Worm (Caenorhabditis elegans): ENCODE data around the gene unc-52.

ce11 chrII:14666274-14666673 lies 18.0 kb downstream of the unc-52 start:
- TF ChIP-seq mdl-1 (tag; optimal IDR thresholded peaks at IDR 0.05): no peak
- TF ChIP-seq R02D3.7 (tag; optimal IDR thresholded peaks at IDR 0.05): no peak
- no peak for TF ChIP-seq ama-1 (optimal IDR thresholded peaks at IDR 0.05)
- no peak for TF ChIP-seq egl-27 (tag; optimal IDR thresholded peaks at IDR 0.05)
- TF ChIP-seq elt-1 (tag; optimal IDR thresholded peaks at IDR 0.05): no peak
- no peak for TF ChIP-seq nhr-12 (tag; optimal IDR thresholded peaks at IDR 0.05)
- no peak for TF ChIP-seq lin-39 (tag; optimal IDR thresholded peaks at IDR 0.05)
- no peak for TF ChIP-seq unc-62 (GFP tag; optimal IDR thresholded peaks at IDR 0.05)
- no peak for TF ChIP-seq ceh-82 (tag; optimal IDR thresholded peaks at IDR 0.05)
- no peak for TF ChIP-seq snpc-4 (tag; optimal IDR thresholded peaks at IDR 0.05)
- TF ChIP-seq ZK546.5 (tag; optimal IDR thresholded peaks at IDR 0.05): no peak

Data from whole organism, L3 larva.